Fruit fly (Drosophila melanogaster) whole organism, embryonic: ENCODE results near the gene puc.

Experiments
- Atf6 ChIP-seq: fragments of 200-800 bp; sonication (Bioruptor generic); IDR thresholded peaks from 2 replicates; pipeline ENCODE4 v1.3.6; 2022; ENCODE audit warnings: missing biosample characterization, missing genetic modification characterization
- BEAF-32 ChIP-seq: fragments of 200-800 bp; sonication (Bioruptor generic); optimal IDR thresholded peaks from 3 replicates; lab custom pipeline; 2017; ENCODE audit warnings: missing biosample characterization, missing genetic modification characterization, mild to moderate bottlenecking, moderate library complexity, missing genetic modification reagents
- CG10462 ChIP-seq: fragments of 200-800 bp; sonication (Bioruptor generic); optimal IDR thresholded peaks from 2 replicates; lab custom pipeline; 2016; ENCODE audit warnings: missing biosample characterization, missing genetic modification characterization
- CG11456 ChIP-seq: fragments of 200-800 bp; sonication (Bioruptor generic); IDR thresholded peaks from 3 replicates; pipeline ENCODE4 v1.3.6; 2022; ENCODE audit warnings: missing biosample characterization, missing genetic modification characterization
- CG11723 ChIP-seq: fragments of 200-800 bp; sonication (Bioruptor generic); optimal IDR thresholded peaks from 2 replicates; lab custom pipeline; 2017; ENCODE audit warnings: missing biosample characterization, mild to moderate bottlenecking, missing genetic modification characterization
- CG12071 ChIP-seq: fragments of 200-800 bp; sonication (Bioruptor generic); optimal IDR thresholded peaks from 3 replicates; lab custom pipeline; 2018; ENCODE audit warnings: missing biosample characterization, mild to moderate bottlenecking, missing genetic modification characterization
- CG12391 ChIP-seq: fragments of 200-800 bp; sonication (Bioruptor generic); optimal IDR thresholded peaks from 3 replicates; lab custom pipeline; 2018; ENCODE audit warnings: missing biosample characterization, mild to moderate bottlenecking, missing genetic modification characterization, moderate library complexity
- CG13624 ChIP-seq: fragments of 200-800 bp; sonication (Bioruptor generic); optimal IDR thresholded peaks from 2 replicates; lab custom pipeline; 2016; ENCODE audit warnings: missing biosample characterization, missing genetic modification characterization
- CG15073 ChIP-seq: fragments of 200-800 bp; sonication (Bioruptor generic); optimal IDR thresholded peaks from 2 replicates; lab custom pipeline; 2016; ENCODE audit warnings: missing biosample characterization, missing genetic modification characterization
- CG1529 ChIP-seq: fragments of 200-800 bp; sonication (Bioruptor generic); optimal IDR thresholded peaks from 3 replicates; lab custom pipeline; 2018; ENCODE audit warnings: missing biosample characterization, missing genetic modification characterization
- CG15479 ChIP-seq: fragments of 200-800 bp; sonication (Bioruptor generic); optimal IDR thresholded peaks from 3 replicates; lab custom pipeline; 2019; ENCODE audit warnings: missing biosample characterization, mild to moderate bottlenecking, missing genetic modification characterization, moderate library complexity
- CG1792 ChIP-seq: fragments of 200-800 bp; sonication (Bioruptor generic); optimal IDR thresholded peaks from 2 replicates; lab custom pipeline; 2016; ENCODE audit warnings: missing biosample characterization, missing genetic modification characterization
- CG18011 ChIP-seq: fragments of 200-800 bp; sonication (Bioruptor generic); optimal IDR thresholded peaks from 2 replicates; lab custom pipeline; 2017; ENCODE audit warnings: missing biosample characterization, missing genetic modification characterization, mild to moderate bottlenecking, moderate library complexity, missing genotype
- CG1832 ChIP-seq: fragments of 200-800 bp; sonication (Bioruptor generic); optimal IDR thresholded peaks from 2 replicates; lab custom pipeline; 2017; ENCODE audit warnings: missing biosample characterization, mild to moderate bottlenecking, missing genetic modification characterization, inconsistent platforms
- CG2129 ChIP-seq: fragments of 200-800 bp; sonication (Bioruptor generic); IDR thresholded peaks from 2 replicates; pipeline ENCODE4 v1.3.6; 2022; ENCODE audit warnings: missing biosample characterization, missing genetic modification characterization; ENCODE audit not compliant: partially characterized antibody
- CG31224 ChIP-seq: fragments of 200-800 bp; sonication (Bioruptor generic); IDR thresholded peaks from 2 replicates; pipeline ENCODE4 v1.3.6; 2022; ENCODE audit warnings: missing biosample characterization, missing genetic modification characterization
- CG31388 ChIP-seq: fragments of 200-800 bp; sonication (Bioruptor generic); optimal IDR thresholded peaks from 2 replicates; lab custom pipeline; 2016; ENCODE audit warnings: missing biosample characterization, missing genetic modification characterization
- CG32532 ChIP-seq: fragments of 200-800 bp; sonication (Bioruptor generic); IDR thresholded peaks from 2 replicates; pipeline ENCODE4 v1.3.6; 2022; ENCODE audit warnings: missing biosample characterization, missing genetic modification characterization
- CG3726 ChIP-seq: fragments of 200-800 bp; sonication (Bioruptor generic); IDR thresholded peaks from 3 replicates; pipeline ENCODE4, ENCODE4 v1.3.6; 2022; ENCODE audit warnings: missing biosample characterization, missing genetic modification characterization
- CG5180 ChIP-seq: fragments of 200-800 bp; sonication (Bioruptor generic); optimal IDR thresholded peaks from 3 replicates; lab custom pipeline; 2017; ENCODE audit warnings: missing biosample characterization, missing genetic modification characterization, mild to moderate bottlenecking, moderate library complexity, missing genetic modification reagents
- CG5245 ChIP-seq: fragments of 200-800 bp; sonication (Bioruptor generic); optimal IDR thresholded peaks from 3 replicates; lab custom pipeline; 2016; ENCODE audit warnings: missing biosample characterization, missing genetic modification characterization
- CG7963 ChIP-seq: fragments of 200-800 bp; sonication (Bioruptor generic); IDR thresholded peaks from 3 replicates; pipeline ENCODE4 v1.3.6; 2022; ENCODE audit warnings: missing biosample characterization, missing genetic modification characterization; ENCODE audit not compliant: partially characterized antibody
- CG8388 ChIP-seq: fragments of 200-800 bp; sonication (Bioruptor generic); optimal IDR thresholded peaks from 2 replicates; lab custom pipeline; 2019; ENCODE audit warnings: missing biosample characterization, mild to moderate bottlenecking, missing genetic modification characterization, moderate library complexity
- CHES-1-like ChIP-seq: fragments of 200-800 bp; sonication (Bioruptor generic); optimal IDR thresholded peaks from 2 replicates; lab custom pipeline; 2016; ENCODE audit warnings: missing biosample characterization, missing genetic modification characterization
- Dip2 ChIP-seq: fragments of 200-800 bp; sonication (Bioruptor generic); IDR thresholded peaks from 2 replicates; pipeline ENCODE4 v1.3.6; 2022; ENCODE audit warnings: missing biosample characterization, missing genetic modification characterization
- Drgx ChIP-seq: fragments of 200-800 bp; sonication (Bioruptor generic); IDR thresholded peaks from 2 replicates; pipeline ENCODE4 v1.3.6; 2022; ENCODE audit warnings: missing biosample characterization, missing genetic modification characterization
- Fer1 ChIP-seq: fragments of 200-800 bp; sonication (Bioruptor generic); optimal IDR thresholded peaks from 2 replicates; lab custom pipeline; 2017; ENCODE audit warnings: missing biosample characterization, mild to moderate bottlenecking, missing genetic modification characterization
- Gug ChIP-seq: fragments of 200-800 bp; sonication (Bioruptor generic); IDR thresholded peaks from 4 replicates; pipeline ENCODE4 v1.3.6; 2022; ENCODE audit warnings: missing biosample characterization, missing genetic modification characterization
- Hsf ChIP-seq: fragments of 200-800 bp; sonication (Bioruptor generic); optimal IDR thresholded peaks from 3 replicates; lab custom pipeline; 2016; ENCODE audit warnings: missing biosample characterization, missing genetic modification characterization
- Side ChIP-seq: fragments of 200-800 bp; sonication (Bioruptor generic); optimal IDR thresholded peaks from 2 replicates; lab custom pipeline; 2016; ENCODE audit warnings: missing biosample characterization, missing genetic modification characterization
- Stat92E ChIP-seq, 3 experiments: fragments of >200 bp in 2 of 3; fragments of 200-800 bp in 1 of 3; sonication (Bioruptor generic) in 1 of 3; optimal IDR thresholded peaks; 2 replicates each; lab custom pipeline; 2017 to 2019; ENCODE audit warnings: missing biosample characterization in 3 of 3, missing genetic modification characterization in 3 of 3, mild to moderate bottlenecking in 1 of 3, moderate library complexity in 1 of 3
- ac ChIP-seq: fragments of 200-800 bp; sonication (Bioruptor generic); optimal IDR thresholded peaks from 3 replicates; lab custom pipeline; 2017; ENCODE audit warnings: missing biosample characterization, mild to moderate bottlenecking, missing genetic modification characterization
- bigmax ChIP-seq: fragments of 200-800 bp; sonication (Bioruptor generic); optimal IDR thresholded peaks from 2 replicates; lab custom pipeline; 2018; ENCODE audit warnings: missing biosample characterization, mild to moderate bottlenecking, missing genetic modification characterization
- br ChIP-seq: fragments of >200 bp; optimal IDR thresholded peaks from 2 replicates; lab custom pipeline; 2017
- crol ChIP-seq: fragments of 200-800 bp; sonication (Bioruptor generic); IDR thresholded peaks from 2 replicates; pipeline ENCODE4 v1.3.6; 2022; ENCODE audit warnings: missing biosample characterization, missing genetic modification characterization
- crp ChIP-seq, 2 experiments: fragments of 200-800 bp; sonication (Bioruptor generic); optimal IDR thresholded peaks; 2 replicates in 1 of 2; 3 replicates in 1 of 2; lab custom pipeline; 2017; ENCODE audit warnings: missing biosample characterization in 2 of 2, missing genetic modification characterization in 2 of 2, mild to moderate bottlenecking in 1 of 2, moderate library complexity in 1 of 2
- eve ChIP-seq, 2 experiments: fragments of >200 bp; optimal IDR thresholded peaks; 2 replicates each; lab custom pipeline; 2017; ENCODE audit warnings: missing biosample characterization in 2 of 2, missing genetic modification characterization in 2 of 2
- ewg ChIP-seq: fragments of 200-800 bp; sonication (Bioruptor generic); optimal IDR thresholded peaks from 3 replicates; lab custom pipeline; 2017; ENCODE audit warnings: mild to moderate bottlenecking, missing biosample characterization, missing genetic modification reagents, missing genetic modification characterization
- exex ChIP-seq: fragments of 200-800 bp; sonication (Bioruptor generic); optimal IDR thresholded peaks from 4 replicates; lab custom pipeline; 2018; ENCODE audit warnings: missing biosample characterization, mild to moderate bottlenecking, missing genetic modification characterization, moderate library complexity
- fd64A ChIP-seq: fragments of 200-800 bp; sonication (Bioruptor generic); optimal IDR thresholded peaks from 3 replicates; lab custom pipeline; 2018; ENCODE audit warnings: missing biosample characterization, mild to moderate bottlenecking, missing genetic modification characterization
- fd96Cb ChIP-seq: fragments of 200-800 bp; sonication (Bioruptor generic); optimal IDR thresholded peaks from 2 replicates; lab custom pipeline; 2018; ENCODE audit warnings: missing biosample characterization, mild to moderate bottlenecking, missing genetic modification characterization, moderate library complexity
- her ChIP-seq: fragments of 200-800 bp; sonication (Bioruptor generic); optimal IDR thresholded peaks from 2 replicates; lab custom pipeline; 2016; ENCODE audit warnings: missing biosample characterization, missing genetic modification characterization
- lilli ChIP-seq: fragments of 200-800 bp; sonication (Bioruptor generic); optimal IDR thresholded peaks from 3 replicates; lab custom pipeline; 2016; ENCODE audit warnings: missing biosample characterization, missing genetic modification characterization
- phol ChIP-seq: fragments of 200-800 bp; sonication (Bioruptor generic); optimal IDR thresholded peaks from 3 replicates; lab custom pipeline; 2018; ENCODE audit warnings: missing biosample characterization, mild to moderate bottlenecking, missing genetic modification characterization, moderate library complexity
- shn ChIP-seq: fragments of 200-800 bp; sonication (Bioruptor generic); optimal IDR thresholded peaks from 3 replicates; lab custom pipeline; 2016; ENCODE audit warnings: missing biosample characterization, missing genetic modification characterization
- sisA ChIP-seq: fragments of 200-800 bp; sonication (Bioruptor generic); IDR thresholded peaks from 2 replicates; pipeline ENCODE4 v1.3.6; 2022; ENCODE audit warnings: missing biosample characterization, missing genetic modification characterization
- sqz ChIP-seq: fragments of 200-800 bp; sonication (Bioruptor generic); optimal IDR thresholded peaks from 3 replicates; lab custom pipeline; 2018; ENCODE audit warnings: missing biosample characterization, mild to moderate bottlenecking, missing genetic modification characterization
- tup ChIP-seq: fragments of 200-800 bp; sonication (Bioruptor generic); optimal IDR thresholded peaks from 2 replicates; lab custom pipeline; 2016; ENCODE audit warnings: missing biosample characterization, mild to moderate bottlenecking, missing genetic modification characterization, moderate library complexity
- unc-4 ChIP-seq: fragments of 200-800 bp; sonication (Bioruptor generic); IDR thresholded peaks from 2 replicates; pipeline ENCODE4 v1.3.6; 2022; ENCODE audit warnings: missing biosample characterization, missing genetic modification characterization; ENCODE audit not compliant: partially characterized antibody

The puc gene

DNA sequence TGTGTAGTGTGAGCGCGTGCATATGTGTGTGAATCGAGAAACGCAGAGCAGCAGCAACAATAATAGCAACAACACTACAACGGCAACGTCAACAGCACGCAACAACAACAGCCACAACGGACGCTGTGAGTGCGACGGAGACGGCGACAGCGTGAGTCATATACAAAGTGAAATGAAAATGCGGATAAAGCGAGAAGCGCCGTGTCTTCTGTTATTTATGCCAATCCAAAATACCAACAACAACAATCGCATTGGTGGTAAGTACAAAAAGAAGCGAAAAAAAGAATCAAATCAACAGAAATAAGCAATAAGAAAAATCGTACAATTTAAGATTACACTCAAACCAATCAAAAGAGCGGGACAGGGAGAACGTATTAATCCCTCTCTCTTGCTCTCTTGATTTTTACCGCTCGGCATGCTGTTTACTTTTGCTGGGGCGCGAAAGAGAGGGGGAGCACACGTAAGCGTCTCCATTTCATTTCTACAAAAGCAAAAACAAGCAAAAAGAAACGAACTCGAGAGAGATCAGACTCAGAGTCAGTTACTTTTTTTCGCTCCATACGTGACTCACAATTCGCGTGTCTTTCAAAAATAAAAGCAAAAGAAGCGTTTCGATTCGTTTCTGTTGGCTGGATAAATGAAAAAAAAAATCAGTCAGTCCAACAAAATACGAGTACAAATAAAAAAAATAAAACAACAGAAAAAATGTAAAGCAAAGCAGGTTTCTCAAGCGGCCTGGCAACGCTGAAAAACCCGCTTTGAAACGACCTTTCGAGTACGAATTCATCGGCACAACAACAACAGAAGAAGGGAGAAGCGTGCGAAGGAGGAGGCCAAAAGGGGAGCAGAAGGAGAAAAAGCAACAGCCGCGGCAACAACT, 947 bp downstream of the puc start (continued):
- TF ChIP-seq fd64A (no peak), CG12391 (tag; lab: Kevin White, UChicago) (no peak), phol (no peak), ewg (no peak), CG1792 (GFP tag; lab: Kevin White, UChicago) (no peak), fd96Cb (tag; lab: Kevin White, UChicago) (no peak), CG31224 (no peak), Stat92E (GFP tag; optimal IDR thresholded peaks at IDR 0.05; lab: Kevin White, UChicago) (no peak), sqz (GFP tag; lab: Kevin White, UChicago) (peak; percentile 93), Atf6 (GFP tag; lab: Robert Waterston, UW) (no peak), Drgx (GFP tag; lab: Robert Waterston, UW) (no peak), CG12071 (no peak), CG5245 (no peak), CG7963 (GFP tag; lab: Robert Waterston, UW) (no peak), CG32532 (GFP tag; lab: Robert Waterston, UW) (no peak), Side (GFP tag; lab: Kevin White, UChicago) (peak; percentile 31), CG1529 (GFP tag; lab: Kevin White, UChicago) (no peak), CG13624 (peak; percentile 39), BEAF-32 (no peak), CG18011 (GFP tag; lab: Kevin White, UChicago) (no peak), CG10462 (no peak), Fer1 (GFP tag; lab: Kevin White, UChicago) (no peak), CG15479 (GFP tag; lab: Kevin White, UChicago) (no peak), crol (GFP tag; lab: Robert Waterston, UW) (no peak), Hsf (no peak), CG8388 (no peak), her (no peak), unc-4 (GFP tag; lab: Robert Waterston, UW) (no peak), CG1832 (peak; percentile 71), lilli (GFP tag; lab: Kevin White, UChicago) (peak; percentile 3), tup (GFP tag; lab: Kevin White, UChicago) (no peak), eve (GFP tag; optimal IDR thresholded peaks at IDR 0.05; lab: Kevin White, UChicago) (peak in 1 of 2 experiments; percentile 75), CG5180 (no peak), crp (GFP tag; optimal IDR thresholded peaks at IDR 0.05; lab: Kevin White, UChicago) (no peak), ac (GFP tag; lab: Kevin White, UChicago) (no peak), CG11456 (GFP tag; lab: Robert Waterston, UW) (no peak), CG2129 (GFP tag; lab: Robert Waterston, UW) (no peak), CG3726 (no peak), br (no peak), Gug (GFP tag; lab: Robert Waterston, UW) (no peak), sisA (GFP tag; lab: Robert Waterston, UW) (no peak), exex (tag; lab: Kevin White, UChicago) (peak; percentile 40), Dip2 (GFP tag; lab: Robert Waterston, UW) (no peak), bigmax (no peak), shn (GFP tag; lab: Kevin White, UChicago) (peak; percentile 67), CG15073 (GFP tag; lab: Kevin White, UChicago) (no peak), CG11723 (GFP tag; lab: Kevin White, UChicago) (peak; percentile 5), CHES-1-like (peak; percentile 57), CG31388 (no peak)
